Fruit fly (Drosophila melanogaster) whole organism, wandering third instar larva: ENCODE measurements around the gene prd1.
A peak's percentile ranks its signal among the peaks of the same experiment; 100 is the strongest.

ENCODE experiments used
- Hnf4 ChIP-seq: fragments of 200-800 bp; sonication (Bioruptor generic); optimal IDR thresholded peaks from 2 replicates; lab custom pipeline; 2016; ENCODE audit warnings: missing biosample characterization, mild to moderate bottlenecking, missing genetic modification characterization
- Hr78 ChIP-seq: fragments of >200 bp; optimal IDR thresholded peaks from 2 replicates; lab custom pipeline; 2017; ENCODE audit warnings: missing biosample characterization, missing genetic modification characterization
- OdsH ChIP-seq: fragments of 200-800 bp; sonication (Bioruptor generic); optimal IDR thresholded peaks from 2 replicates; lab custom pipeline; 2016; ENCODE audit warnings: missing biosample characterization, mild to moderate bottlenecking, missing genetic modification characterization
- Sp1 ChIP-seq: fragments of 200-800 bp; sonication (Bioruptor generic); optimal IDR thresholded peaks from 3 replicates; lab custom pipeline; 2019; ENCODE audit warnings: missing biosample characterization, mild to moderate bottlenecking, missing genetic modification characterization, moderate library complexity
- h ChIP-seq: fragments of 200-800 bp; sonication (Bioruptor generic); optimal IDR thresholded peaks from 3 replicates; lab custom pipeline; 2016; ENCODE audit warnings: missing biosample characterization, mild to moderate bottlenecking, missing genetic modification characterization
- pan ChIP-seq: fragments of >200 bp; optimal IDR thresholded peaks from 2 replicates; lab custom pipeline; 2017

DNA sequence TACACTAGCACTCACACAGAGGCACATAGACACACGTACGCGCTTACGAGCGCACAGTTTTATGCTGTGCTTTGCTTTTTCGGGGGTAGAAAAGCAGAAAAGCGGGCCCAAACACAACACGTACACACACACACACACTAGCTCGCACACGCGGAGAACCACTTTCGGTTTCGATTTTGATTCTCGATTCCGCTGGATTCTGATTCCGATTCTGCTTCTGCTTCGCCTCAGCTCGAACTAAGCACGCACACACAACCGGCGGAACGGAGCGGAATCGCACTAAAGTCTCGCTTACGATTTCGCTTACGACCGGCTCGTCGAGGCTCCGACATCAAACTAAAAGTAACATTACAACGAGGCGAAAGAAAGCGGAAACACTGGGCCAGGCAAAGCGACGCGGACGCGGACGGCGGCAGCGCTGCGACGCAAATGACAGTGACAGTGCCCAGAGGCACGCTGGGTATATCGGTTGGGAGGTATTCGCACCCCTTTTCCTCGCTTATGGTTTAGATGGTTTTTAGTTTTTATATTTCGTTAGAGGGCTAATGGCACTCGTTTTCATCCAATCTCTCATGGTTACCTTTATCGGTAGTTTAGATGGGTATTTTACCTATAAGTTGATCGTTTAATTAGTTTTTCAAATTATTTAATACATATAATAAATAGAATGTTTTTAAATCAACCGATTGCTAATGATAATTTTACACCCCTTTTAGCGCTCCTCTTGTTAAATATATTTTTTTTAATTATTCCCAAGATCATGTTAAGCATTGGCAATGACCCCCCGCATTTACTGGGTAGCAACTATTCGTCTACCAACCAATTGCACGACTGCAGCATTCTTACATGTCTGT, 8.6 kb downstream of the prd1 start:
- TF ChIP-seq Hr78 (GFP tag; lab: Kevin White, UChicago) (no peak), OdsH (peak; percentile 61), Hnf4 (no peak), h (GFP tag; lab: Kevin White, UChicago) (no peak), Sp1 (GFP tag; lab: Kevin White, UChicago) (peak; percentile 70), pan (lab: Kevin White, UChicago) (peak; percentile 83)
